Worm (Caenorhabditis elegans) whole organism, young adult: ENCODE data around the gene hrg-4.
A peak's percentile ranks its signal among the peaks of the same experiment; 100 is the strongest.

ENCODE experiments used
- B0261.1 ChIP-seq: sonication (generic microtip); optimal IDR thresholded peaks from 2 replicates; lab custom pipeline; 2016; ENCODE audit warnings: mild to moderate bottlenecking, missing genetic modification characterization, moderate library complexity, missing compliant biosample characterization
- B0336.3 ChIP-seq: fragments of 200-800 bp; sonication (Bioruptor generic); IDR thresholded peaks from 2 replicates; pipeline ENCODE4 v1.3.6; 2022; ENCODE audit warnings: missing genetic modification characterization, missing compliant biosample characterization
- F33H1.4 ChIP-seq: fragments of 200-800 bp; sonication (Bioruptor generic); IDR thresholded peaks from 2 replicates; pipeline ENCODE4 v1.3.6; 2022; ENCODE audit warnings: missing genetic modification reagents, missing genetic modification characterization, missing compliant biosample characterization
- F37B4.10 ChIP-seq: fragments of 200-800 bp; sonication (Bioruptor generic); IDR thresholded peaks from 2 replicates; pipeline ENCODE4 v1.3.6; 2022; ENCODE audit warnings: missing genetic modification characterization, missing compliant biosample characterization
- F49E8.2 ChIP-seq: sonication (generic microtip); optimal IDR thresholded peaks from 3 replicates; lab custom pipeline; 2017; ENCODE audit warnings: missing genetic modification characterization, mild to moderate bottlenecking, missing compliant biosample characterization, antibody characterized with exemption, moderate library complexity; ENCODE audit not compliant: insufficient read depth
- F52B5.7 ChIP-seq: sonication (generic microtip); optimal IDR thresholded peaks from 2 replicates; lab custom pipeline; 2016; ENCODE audit warnings: mild to moderate bottlenecking, missing genetic modification characterization, missing compliant biosample characterization
- F55B11.4 ChIP-seq: sonication (generic microtip); optimal IDR thresholded peaks from 2 replicates; lab custom pipeline; 2016; ENCODE audit warnings: missing compliant biosample characterization, missing genetic modification characterization, borderline replicate concordance; ENCODE audit not compliant: insufficient read depth
- F57C9.4 ChIP-seq: sonication (generic microtip); optimal IDR thresholded peaks from 2 replicates; lab custom pipeline; 2017; ENCODE audit warnings: mild to moderate bottlenecking, missing genetic modification characterization, missing compliant biosample characterization
- K12H6.12 ChIP-seq: fragments of 200-800 bp; sonication (Bioruptor generic); optimal IDR thresholded peaks from 2 replicates; lab custom pipeline; 2018; ENCODE audit warnings: mild to moderate bottlenecking, missing genetic modification characterization, missing compliant biosample characterization
- Y53G8AR.9 ChIP-seq: fragments of 200-800 bp; sonication (Bioruptor generic); conservative IDR thresholded peaks from 2 replicates; pipeline ENCODE4 v1.3.6; 2022; ENCODE audit warnings: missing genetic modification reagents, missing genetic modification characterization, missing compliant biosample characterization
- Y67H2A.10 ChIP-seq: fragments of 200-800 bp; sonication (Bioruptor generic); conservative IDR thresholded peaks from 2 replicates; pipeline ENCODE4 v1.3.6; 2022; ENCODE audit warnings: missing genetic modification reagents, missing genetic modification characterization, missing compliant biosample characterization
- atf-7 ChIP-seq: sonication (generic microtip); optimal IDR thresholded peaks from 2 replicates; lab custom pipeline; 2017; ENCODE audit warnings: mild to moderate bottlenecking, missing genetic modification characterization, missing compliant biosample characterization
- athp-1 ChIP-seq: sonication (generic microtip); optimal IDR thresholded peaks from 2 replicates; lab custom pipeline; 2017; ENCODE audit warnings: mild to moderate bottlenecking, missing genetic modification characterization, missing compliant biosample characterization
- ccch-3 ChIP-seq: fragments of 200-800 bp; sonication (Bioruptor generic); optimal IDR thresholded peaks from 2 replicates; lab custom pipeline; 2018; ENCODE audit warnings: mild to moderate bottlenecking, missing genetic modification characterization, missing compliant biosample characterization
- ceh-58 ChIP-seq: fragments of 200-800 bp; sonication (Bioruptor generic); IDR thresholded peaks from 2 replicates; pipeline ENCODE4 v1.3.6; 2022; ENCODE audit warnings: missing genetic modification characterization, missing compliant biosample characterization
- ceh-91 ChIP-seq: fragments of 200-800 bp; sonication (Bioruptor generic); IDR thresholded peaks from 2 replicates; pipeline ENCODE4 v1.3.6; 2022; ENCODE audit warnings: missing genetic modification reagents, missing genetic modification characterization, missing compliant biosample characterization
- dpff-1 ChIP-seq: sonication (generic microtip); optimal IDR thresholded peaks from 2 replicates; lab custom pipeline; 2017; ENCODE audit warnings: mild to moderate bottlenecking, missing genetic modification characterization, missing compliant biosample characterization
- egrh-3 ChIP-seq: fragments of 200-800 bp; sonication (Bioruptor generic); IDR thresholded peaks from 2 replicates; pipeline ENCODE4 v1.3.6; 2022; ENCODE audit warnings: missing genetic modification reagents, missing genetic modification characterization, missing compliant biosample characterization
- ekl-4 ChIP-seq: fragments of 200-800 bp; sonication (Bioruptor generic); IDR thresholded peaks from 2 replicates; pipeline ENCODE4 v1.3.6; 2022; ENCODE audit warnings: missing genetic modification reagents, missing genetic modification characterization, missing compliant biosample characterization
- ets-4 ChIP-seq: fragments of 200-800 bp; sonication (Bioruptor generic); optimal IDR thresholded peaks from 2 replicates; lab custom pipeline; 2018; ENCODE audit warnings: mild to moderate bottlenecking, missing genetic modification characterization, missing compliant biosample characterization
- hlh-26 ChIP-seq: fragments of 200-800 bp; sonication (Bioruptor generic); conservative IDR thresholded peaks from 2 replicates; pipeline ENCODE4 v1.3.6; 2022; ENCODE audit warnings: missing genetic modification reagents, missing genetic modification characterization, missing compliant biosample characterization
- hmg-1.2 ChIP-seq: fragments of 200-800 bp; sonication (Bioruptor generic); IDR thresholded peaks from 2 replicates; pipeline ENCODE4 v1.3.6; 2022; ENCODE audit warnings: missing genetic modification reagents, missing genetic modification characterization, missing compliant biosample characterization
- hsf-1 ChIP-seq: fragments of 200-800 bp; sonication (Bioruptor generic); IDR thresholded peaks from 2 replicates; pipeline ENCODE4 v1.3.6; 2022; ENCODE audit warnings: missing genetic modification reagents, missing genetic modification characterization, missing compliant biosample characterization
- lin-40 ChIP-seq: sonication (generic microtip); optimal IDR thresholded peaks from 2 replicates; lab custom pipeline; 2016; ENCODE audit warnings: missing genetic modification characterization, mild to moderate bottlenecking, missing compliant biosample characterization, missing genotype, missing genetic modification reagents
- lsl-1 ChIP-seq: fragments of 200-800 bp; sonication (Bioruptor generic); optimal IDR thresholded peaks from 2 replicates; lab custom pipeline; 2018; ENCODE audit warnings: mild to moderate bottlenecking, missing genetic modification characterization, moderate library complexity, missing compliant biosample characterization
- madf-6 ChIP-seq: fragments of 200-800 bp; sonication (Bioruptor generic); IDR thresholded peaks from 2 replicates; pipeline ENCODE4 v1.3.6; 2022; ENCODE audit warnings: missing genetic modification reagents, missing genetic modification characterization, missing compliant biosample characterization
- madf-8 ChIP-seq: fragments of 200-800 bp; sonication (Bioruptor generic); conservative IDR thresholded peaks from 2 replicates; pipeline ENCODE4 v1.3.6; 2022; ENCODE audit warnings: missing genetic modification reagents, missing genetic modification characterization, missing compliant biosample characterization
- mes-4 ChIP-seq: sonication (generic microtip); optimal IDR thresholded peaks from 2 replicates; lab custom pipeline; 2016; ENCODE audit warnings: missing genotype, missing genetic modification characterization, missing compliant biosample characterization
- nfya-2 ChIP-seq: fragments of 200-800 bp; sonication (Bioruptor generic); IDR thresholded peaks from 2 replicates; pipeline ENCODE4 v1.3.6; 2022; ENCODE audit warnings: missing genetic modification reagents, missing genetic modification characterization, missing compliant biosample characterization
- nhr-80 ChIP-seq: sonication (generic microtip); optimal IDR thresholded peaks from 2 replicates; lab custom pipeline; 2016; ENCODE audit warnings: missing genetic modification characterization, missing compliant biosample characterization
- repo-1 ChIP-seq: sonication (generic microtip); optimal IDR thresholded peaks from 2 replicates; lab custom pipeline; 2017; ENCODE audit warnings: mild to moderate bottlenecking, missing genetic modification characterization, missing compliant biosample characterization
- snpc-1.3 ChIP-seq: sonication (generic microtip); optimal IDR thresholded peaks from 2 replicates; lab custom pipeline; 2017; ENCODE audit warnings: missing genetic modification characterization, mild to moderate bottlenecking, missing compliant biosample characterization, antibody characterized with exemption, moderate library complexity, missing genotype, missing genetic modification reagents; ENCODE audit not compliant: insufficient read depth
- snpc-4 ChIP-seq, 5 experiments: fragments of 150-350 bp in 1 of 5; sonication (generic microtip) in 4 of 5; optimal IDR thresholded peaks; 2 replicates each; lab custom pipeline; 2014 to 2018; ENCODE audit warnings: missing genetic modification characterization in 5 of 5, missing biosample characterization in 3 of 5, antibody characterized with exemption in 2 of 5, mild to moderate bottlenecking in 2 of 5, missing compliant biosample characterization in 2 of 5, missing genotype in 2 of 5, moderate library complexity in 2 of 5, missing genetic modification reagents in 1 of 5
- tbp1 ChIP-seq: fragments of 200-800 bp; sonication (Bioruptor generic); optimal IDR thresholded peaks from 2 replicates; lab custom pipeline; 2018; ENCODE audit warnings: mild to moderate bottlenecking, missing genetic modification characterization, missing compliant biosample characterization
- unc-62 ChIP-seq: fragments of 150-350 bp; optimal IDR thresholded peaks from 2 replicates; lab custom pipeline; 2014; ENCODE audit warnings: missing biosample characterization, missing genetic modification reagents, missing genetic modification characterization
- xnd-1 ChIP-seq: sonication (generic microtip); optimal IDR thresholded peaks from 2 replicates; lab custom pipeline; 2016; ENCODE audit warnings: missing genotype, missing genetic modification reagents, missing genetic modification characterization, missing compliant biosample characterization
- zfh-2 ChIP-seq: fragments of 200-800 bp; sonication (Bioruptor generic); conservative IDR thresholded peaks from 2 replicates; pipeline ENCODE4 v1.3.6; 2022; ENCODE audit warnings: missing genetic modification reagents, missing genetic modification characterization, missing compliant biosample characterization
- ztf-18 ChIP-seq: sonication (generic microtip); optimal IDR thresholded peaks from 2 replicates; lab custom pipeline; 2016; ENCODE audit warnings: missing genotype, mild to moderate bottlenecking, missing genetic modification characterization, missing compliant biosample characterization
- ztf-28 ChIP-seq: fragments of 200-800 bp; sonication (Bioruptor generic); IDR thresholded peaks from 2 replicates; pipeline ENCODE4 v1.3.6; 2022; ENCODE audit warnings: missing genetic modification reagents, missing genetic modification characterization, missing compliant biosample characterization

Gene hrg-4

ce11 chrIV:11044377-11044776, 13.6 kb upstream of the hrg-4 start:
- TF ChIP-seq lin-40 (tag; lab: Kevin White, UChicago): no peak

- TF ChIP-seq dpff-1 (tag; lab: Kevin White, UChicago) (no peak), snpc-1.3 (no peak), ccch-3 (GFP tag; lab: Kevin White, UChicago) (no peak), Y67H2A.10 (no peak), mes-4 (tag; lab: Kevin White, UChicago) (no peak), tbp1 (GFP tag; lab: Kevin White, UChicago) (no peak), hmg-1.2 (GFP tag; lab: Robert Waterston, UW) (peak; percentile 58; the same call in 1 of the 2 replicates), repo-1 (tag; lab: Kevin White, UChicago) (no peak)
Observed at ce11 chrIV:11038665-11039064, 7.9 kb upstream of the hrg-4 start.

ce11 chrIV:11038618-11038664, 7.6 kb upstream of the hrg-4 start, which contains the start of gene kdin-1:
kdin-1 (plus strand) TSS chrIV:11038655.
- no peak for TF ChIP-seq zfh-2
- TF ChIP-seq ets-4: no peak
- TF ChIP-seq athp-1 (tag; lab: Kevin White, UChicago): no peak
- no peak for TF ChIP-seq ztf-28
- TF ChIP-seq F37B4.10 (GFP tag; lab: Robert Waterston, UW): no peak
- TF ChIP-seq hlh-26 (GFP tag; lab: Robert Waterston, UW): no peak
- TF ChIP-seq ceh-58: no peak
- TF ChIP-seq nfya-2 (GFP tag; lab: Robert Waterston, UW): no peak
- TF ChIP-seq F52B5.7 (tag; lab: Kevin White, UChicago): no peak
- no peak for TF ChIP-seq F57C9.4 (tag; lab: Kevin White, UChicago)
- TF ChIP-seq hsf-1 (GFP tag; lab: Robert Waterston, UW): no peak
- TF ChIP-seq snpc-4 (GFP tag; optimal IDR thresholded peaks at IDR 0.05; lab: Kevin White, UChicago): no peak
- TF ChIP-seq snpc-4 (tag; optimal IDR thresholded peaks at IDR 0.05; lab: Kevin White, UChicago): no peak
- TF ChIP-seq ccch-3 (GFP tag; lab: Kevin White, UChicago): no peak
- no peak for TF ChIP-seq unc-62

ce11 chrIV:11038218-11038617, 7.4 kb upstream of the hrg-4 start:
- 0 out of 2 replicates have a peak, but pooled peaks have one; percentile 18 for TF ChIP-seq madf-8
- TF ChIP-seq egrh-3: no peak
- peak; percentile 78 for TF ChIP-seq F33H1.4 (GFP tag; lab: Robert Waterston, UW)
- TF ChIP-seq lsl-1 (GFP tag; lab: Kevin White, UChicago): peak; percentile 76
- TF ChIP-seq xnd-1 (tag; lab: Kevin White, UChicago): peak; percentile 64
- TF ChIP-seq ceh-91 (GFP tag; lab: Robert Waterston, UW): no peak
- no peak for TF ChIP-seq K12H6.12 (tag; lab: Kevin White, UChicago)
- peak; percentile 61 for TF ChIP-seq madf-6 (GFP tag; lab: Robert Waterston, UW)

ce11 chrIV:11037118-11037719, 6.4 kb upstream of the hrg-4 start:
- peak; percentile 71 for TF ChIP-seq B0336.3 (GFP tag; lab: Robert Waterston, UW)
- peak; percentile 16 for TF ChIP-seq atf-7 (tag; lab: Kevin White, UChicago)
- TF ChIP-seq athp-1 (tag; lab: Kevin White, UChicago): peak; percentile 16
- no peak for TF ChIP-seq B0261.1 (tag; lab: Kevin White, UChicago)
- peak; percentile 71 for TF ChIP-seq Y53G8AR.9 (GFP tag; lab: Robert Waterston, UW)
- no peak for TF ChIP-seq F55B11.4 (tag; lab: Kevin White, UChicago)
- peak; percentile 24 for TF ChIP-seq F49E8.2 (tag; lab: Kevin White, UChicago)
- TF ChIP-seq ztf-18 (tag; lab: Kevin White, UChicago): peak; percentile 7
- peak; percentile 52; the same call in 1 of the 2 replicates for TF ChIP-seq madf-6 (GFP tag; lab: Robert Waterston, UW)
- peak; percentile 67 for TF ChIP-seq nhr-80 (tag; lab: Kevin White, UChicago)
- no peak for TF ChIP-seq lin-40 (tag; lab: Kevin White, UChicago)
- TF ChIP-seq hsf-1 (GFP tag; lab: Robert Waterston, UW): peak; percentile 35; the same call in 1 of the 2 replicates
- 0 out of 2 replicates have a peak, but pooled peaks have one; percentile 16 for TF ChIP-seq ekl-4 (GFP tag; lab: Robert Waterston, UW)
- TF ChIP-seq tbp1 (GFP tag; lab: Kevin White, UChicago): peak; percentile 7
